Worm (Caenorhabditis elegans) whole organism, L4 larva: Measurements from ENCODE around the gene str-118.

ENCODE experiments used
- F10B5.3 ChIP-seq: sonication (generic microtip); optimal IDR thresholded peaks from 2 replicates; lab custom pipeline; 2016; ENCODE audit warnings: mild to moderate bottlenecking, missing genetic modification characterization, missing compliant biosample characterization
- F49E8.2 ChIP-seq: sonication (generic microtip); optimal IDR thresholded peaks from 2 replicates; lab custom pipeline; 2016; ENCODE audit warnings: missing compliant biosample characterization, mild to moderate bottlenecking, missing genetic modification characterization, borderline replicate concordance
- T26A8.4 ChIP-seq: fragments of 200-800 bp; sonication (Bioruptor generic); IDR thresholded peaks from 2 replicates; pipeline ENCODE4 v1.3.6; 2022; ENCODE audit warnings: missing genetic modification characterization, missing compliant biosample characterization
- Y48G9A.11 ChIP-seq: fragments of 200-800 bp; sonication (Bioruptor generic); IDR thresholded peaks from 2 replicates; pipeline ENCODE4 v1.3.6; 2022; ENCODE audit warnings: missing genetic modification reagents, missing genetic modification characterization, missing compliant biosample characterization
- Y75B8A.6 ChIP-seq: fragments of 200-800 bp; sonication (Bioruptor generic); IDR thresholded peaks from 2 replicates; pipeline ENCODE4 v1.3.6; 2022; ENCODE audit warnings: missing genetic modification reagents, missing genetic modification characterization, missing compliant biosample characterization
- aha-1 ChIP-seq: fragments of 150-350 bp; peaks from one replicate; lab custom pipeline; 2014; ENCODE audit warnings: missing biosample characterization, missing genetic modification characterization
- ama-1 ChIP-seq: fragments of 150-350 bp; optimal IDR thresholded peaks from 2 replicates; lab custom pipeline; 2014; ENCODE audit warnings: inconsistent platforms, mixed read lengths
- arid-1 ChIP-seq: fragments of 200-800 bp; sonication (Bioruptor generic); conservative IDR thresholded peaks from 2 replicates; pipeline ENCODE4 v1.3.6; 2022; ENCODE audit warnings: missing genetic modification reagents, missing genetic modification characterization, missing compliant biosample characterization
- attf-4 ChIP-seq: sonication (generic microtip); optimal IDR thresholded peaks from 3 replicates; lab custom pipeline; 2017; ENCODE audit warnings: missing biosample characterization, missing genetic modification characterization
- ceh-44 ChIP-seq: fragments of 200-800 bp; sonication (Bioruptor generic); IDR thresholded peaks from 2 replicates; pipeline ENCODE4 v1.3.6; 2022; ENCODE audit warnings: missing genetic modification reagents, missing genetic modification characterization, missing compliant biosample characterization
- daf-16 ChIP-seq, 3 experiments: sonication (generic microtip); optimal IDR thresholded peaks; 2 replicates each; lab custom pipeline; 2016 to 2017; ENCODE audit warnings: missing genetic modification characterization in 3 of 3, missing genetic modification reagents in 3 of 3, mild to moderate bottlenecking in 2 of 3, missing compliant biosample characterization in 2 of 3, missing biosample characterization in 1 of 3, moderate library complexity in 1 of 3
- dmd-8 ChIP-seq: fragments of 200-800 bp; sonication (Bioruptor generic); IDR thresholded peaks from 2 replicates; pipeline ENCODE4 v1.3.6; 2022; ENCODE audit warnings: missing genetic modification characterization, missing compliant biosample characterization
- duxl-1 ChIP-seq: sonication (generic microtip); optimal IDR thresholded peaks from 2 replicates; lab custom pipeline; 2016; ENCODE audit warnings: mild to moderate bottlenecking, missing genetic modification characterization, moderate library complexity, missing compliant biosample characterization; ENCODE audit not compliant: poor library complexity
- egl-43 ChIP-seq: fragments of 200-800 bp; sonication (Bioruptor generic); IDR thresholded peaks from 2 replicates; pipeline ENCODE4 v1.3.6; 2022; ENCODE audit warnings: missing genetic modification reagents, missing genetic modification characterization, missing compliant biosample characterization
- hlh-30 ChIP-seq: sonication (generic microtip); optimal IDR thresholded peaks from 2 replicates; lab custom pipeline; 2017; ENCODE audit warnings: antibody characterized with exemption, mild to moderate bottlenecking, missing genetic modification characterization, missing compliant biosample characterization; ENCODE audit not compliant: insufficient read depth
- hmg-1.1 ChIP-seq: fragments of 200-800 bp; sonication (Bioruptor generic); IDR thresholded peaks from 2 replicates; pipeline ENCODE4 v1.3.6; 2022; ENCODE audit warnings: missing genetic modification reagents, missing genetic modification characterization, missing compliant biosample characterization
- lim-7 ChIP-seq: fragments of 200-800 bp; sonication (Bioruptor generic); IDR thresholded peaks from 2 replicates; pipeline ENCODE4 v1.3.6; 2022; ENCODE audit warnings: missing genetic modification characterization, missing compliant biosample characterization
- lin-15B ChIP-seq: fragments of 150-350 bp; sonication (generic microtip); optimal IDR thresholded peaks from 3 replicates; lab custom pipeline; 2014; ENCODE audit warnings: missing biosample characterization, missing genetic modification characterization
- lin-39 ChIP-seq: fragments of 150-350 bp; optimal IDR thresholded peaks from 2 replicates; lab custom pipeline; 2014; ENCODE audit warnings: missing biosample characterization, missing genetic modification reagents, missing genetic modification characterization
- mdl-1 ChIP-seq, 2 experiments: fragments of 150-350 bp in 1 of 2; sonication (generic microtip) in 1 of 2; optimal IDR thresholded peaks; 2 replicates each; lab custom pipeline; 2014 to 2017; ENCODE audit warnings: missing biosample characterization in 2 of 2, missing genetic modification characterization in 2 of 2
- mep-1 ChIP-seq: fragments of 150-350 bp; sonication (generic microtip); optimal IDR thresholded peaks from 3 replicates; lab custom pipeline; 2014; ENCODE audit warnings: missing biosample characterization, missing genetic modification characterization
- mes-2 ChIP-seq: sonication (generic microtip); optimal IDR thresholded peaks from 2 replicates; lab custom pipeline; 2016; ENCODE audit warnings: missing genotype, mild to moderate bottlenecking, missing genetic modification characterization, missing compliant biosample characterization; ENCODE audit not compliant: poor library complexity, severe bottlenecking
- nhr-11 ChIP-seq: fragments of 150-350 bp; optimal IDR thresholded peaks from 2 replicates; lab custom pipeline; 2014; ENCODE audit warnings: missing biosample characterization, missing genetic modification characterization
- nhr-25 ChIP-seq: sonication (generic microtip); optimal IDR thresholded peaks from 2 replicates; lab custom pipeline; 2017; ENCODE audit warnings: missing genetic modification characterization, mild to moderate bottlenecking, missing compliant biosample characterization, antibody characterized with exemption, moderate library complexity, borderline replicate concordance; ENCODE audit not compliant: insufficient read depth
- nhr-28 ChIP-seq: fragments of 150-350 bp; optimal IDR thresholded peaks from 2 replicates; lab custom pipeline; 2014; ENCODE audit warnings: missing biosample characterization, missing genetic modification characterization
- nhr-77 ChIP-seq: fragments of 150-350 bp; optimal IDR thresholded peaks from 2 replicates; lab custom pipeline; 2014; ENCODE audit warnings: missing biosample characterization, missing genetic modification characterization
- php-3 ChIP-seq: fragments of 200-800 bp; sonication (Bioruptor generic); IDR thresholded peaks from 2 replicates; pipeline ENCODE4 v1.3.6; 2022; ENCODE audit warnings: missing genetic modification reagents, missing genetic modification characterization, missing compliant biosample characterization
- pqm-1 ChIP-seq: sonication (generic microtip); optimal IDR thresholded peaks from 2 replicates; lab custom pipeline; 2017; ENCODE audit warnings: missing biosample characterization, missing genetic modification characterization
- sdz-12 ChIP-seq: fragments of 200-800 bp; sonication (Bioruptor generic); optimal IDR thresholded peaks from 2 replicates; lab custom pipeline; 2018; ENCODE audit warnings: mild to moderate bottlenecking, missing genetic modification characterization, missing compliant biosample characterization
- tra-1 ChIP-seq: fragments of 200-800 bp; sonication (Bioruptor generic); IDR thresholded peaks from 2 replicates; pipeline ENCODE4 v1.3.6; 2022; ENCODE audit warnings: missing genetic modification reagents, missing genetic modification characterization, missing compliant biosample characterization
- unc-39 ChIP-seq: sonication (generic microtip); optimal IDR thresholded peaks from 2 replicates; lab custom pipeline; 2017; ENCODE audit warnings: missing biosample characterization, missing genetic modification characterization
- unc-62 ChIP-seq, 3 experiments: fragments of 150-350 bp in 1 of 3; sonication (generic microtip); optimal IDR thresholded peaks in 2 of 3; peaks in 1 of 3; 1 replicate in 1 of 3; 2 replicates in 2 of 3; lab custom pipeline; 2014 to 2017; ENCODE audit warnings: missing biosample characterization in 3 of 3, missing genetic modification characterization in 3 of 3, missing genetic modification reagents in 3 of 3, missing genotype in 1 of 3
- vab-7 ChIP-seq: fragments of 200-800 bp; sonication (Bioruptor generic); IDR thresholded peaks from 2 replicates; pipeline ENCODE4 v1.3.6; 2022; ENCODE audit warnings: missing genetic modification reagents, missing genetic modification characterization, missing compliant biosample characterization
- ztf-7 ChIP-seq: fragments of 150-350 bp; optimal IDR thresholded peaks from 2 replicates; lab custom pipeline; 2014; ENCODE audit warnings: missing biosample characterization, missing genetic modification characterization

The str-118 gene

ce11 chrV:10043234-10043796 lies 8.6 kb upstream of the str-118 start, which contains the start of gene T06E8.8 (continued):
- TF ChIP-seq F49E8.2 (no peak), vab-7 (GFP tag; lab: Robert Waterston, UW) (no peak), nhr-77 (no peak)

DNA sequence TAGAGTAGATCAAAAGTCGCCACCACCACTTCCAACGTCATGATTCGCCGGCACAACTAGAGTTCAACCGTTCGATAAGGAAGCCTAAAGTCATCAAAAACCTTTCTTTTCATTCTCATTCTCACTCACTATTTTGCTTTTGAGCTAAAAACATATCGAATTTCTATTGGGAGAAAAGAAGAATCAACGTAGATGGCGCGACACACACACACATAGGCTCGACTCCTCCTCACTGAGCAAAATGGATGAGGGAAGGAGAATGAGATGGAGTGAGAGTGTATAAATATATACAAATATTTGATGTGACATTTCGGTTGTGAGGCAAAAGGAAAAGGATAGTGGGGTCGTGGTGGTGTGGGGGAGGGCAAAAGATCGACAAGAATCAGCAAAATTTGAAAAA lies 7.2 kb upstream of the str-118 start:
- no peak for TF ChIP-seq mes-2 (tag; lab: Kevin White, UChicago)
- peak; percentile 29 for TF ChIP-seq aha-1 (tag; lab: Kevin White, UChicago)
- TF ChIP-seq, all 104 proteins: peak for 1

- no peak for TF ChIP-seq Y75B8A.6
- peak; percentile 86 for TF ChIP-seq aha-1 (tag; lab: Kevin White, UChicago)
- no peak for TF ChIP-seq pqm-1 (tag; lab: Kevin White, UChicago)
- TF ChIP-seq nhr-28 (tag; lab: Kevin White, UChicago), result peak; percentile 16
- 0 out of 2 replicates have a peak, but pooled peaks have one; percentile 19 for TF ChIP-seq T26A8.4 (GFP tag; lab: Robert Waterston, UW)
- no peak for TF ChIP-seq nhr-77
- TF ChIP-seq lim-7 (GFP tag; lab: Robert Waterston, UW), result no peak
- TF ChIP-seq nhr-11 (tag; lab: Kevin White, UChicago), result peak; percentile 2
- no peak for TF ChIP-seq egl-43 (GFP tag; lab: Robert Waterston, UW)
- no peak for TF ChIP-seq ceh-44 (GFP tag; lab: Robert Waterston, UW)
- no peak for TF ChIP-seq lin-15B (tag; lab: Kevin White, UChicago)
- TF ChIP-seq F10B5.3 (tag; lab: Kevin White, UChicago), result no peak
- no peak for TF ChIP-seq Y48G9A.11 (GFP tag; lab: Robert Waterston, UW)
- no peak for TF ChIP-seq tra-1 (GFP tag; lab: Robert Waterston, UW)
- TF ChIP-seq sdz-12, result no peak
- no peak for TF ChIP-seq ztf-7 (tag; lab: Kevin White, UChicago)
- TF ChIP-seq dmd-8, result 0 out of 2 replicates have a peak, but pooled peaks have one; percentile 25
- no peak for TF ChIP-seq hmg-1.1 (GFP tag; lab: Robert Waterston, UW)
- TF ChIP-seq mdl-1 (tag; optimal IDR thresholded peaks at IDR 0.05; lab: Kevin White, UChicago), result no peak
- TF ChIP-seq mep-1 (tag; lab: Kevin White, UChicago), result peak; percentile 22
- no peak for TF ChIP-seq unc-39 (tag; lab: Kevin White, UChicago)
- TF ChIP-seq ama-1 (lab: Kevin White, UChicago), result peak; percentile 56
- peak; percentile 7 for TF ChIP-seq hlh-30 (tag; lab: Kevin White, UChicago)
- TF ChIP-seq lin-39 (tag; lab: Kevin White, UChicago), result no peak
- TF ChIP-seq duxl-1, result no peak
- TF ChIP-seq attf-4, result no peak
- peak; percentile 43 for TF ChIP-seq nhr-25 (tag; lab: Kevin White, UChicago)
- TF ChIP-seq php-3 (GFP tag; lab: Robert Waterston, UW), result no peak
- TF ChIP-seq unc-62 (GFP tag; optimal IDR thresholded peaks at IDR 0.05 in 1 of 2; lab: Kevin White, UChicago), result peak in 1 of 2 experiments; percentile 74
- no peak for TF ChIP-seq unc-62 (tag; optimal IDR thresholded peaks at IDR 0.05; lab: Kevin White, UChicago)
- TF ChIP-seq arid-1 (GFP tag; lab: Robert Waterston, UW), result no peak
- TF ChIP-seq daf-16 (GFP tag; optimal IDR thresholded peaks at IDR 0.05; lab: Kevin White, UChicago), result no peak
- no peak for TF ChIP-seq daf-16 (tag; optimal IDR thresholded peaks at IDR 0.05; lab: Kevin White, UChicago)
- TF ChIP-seq, all 104 proteins: peak for 10
These were observed 5.5 kb upstream of the str-118 start for ce11 chrV:10046503-10046902.

DNA sequence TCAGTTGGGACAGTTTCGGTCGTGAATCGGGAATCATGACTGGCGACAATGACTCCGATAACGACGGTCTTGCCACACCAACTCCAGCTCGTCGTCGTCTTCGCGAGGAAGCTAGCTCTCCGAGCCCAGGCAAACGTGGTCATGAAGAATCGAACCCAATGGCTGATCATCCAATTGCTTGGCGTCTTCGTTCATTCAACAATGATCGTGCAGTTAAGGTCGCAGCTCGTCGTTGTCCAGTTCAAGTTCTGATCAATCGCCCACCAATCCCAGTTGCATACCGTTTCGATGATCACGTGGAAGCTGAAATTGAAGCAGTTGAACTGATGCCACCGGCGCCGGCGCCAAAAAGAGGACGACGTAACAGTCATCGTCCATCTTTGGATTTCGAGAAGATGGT lies 4.8 kb upstream of the str-118 start:
- TF ChIP-seq egl-43 (GFP tag; lab: Robert Waterston, UW), result peak; percentile 22; the same call in 1 of the 2 replicates
- no peak for TF ChIP-seq dmd-8
